Worm (Caenorhabditis elegans) whole organism, late embryonic: ENCODE measurements around the gene F25B4.8.

Experiments used
- C08G9.2 ChIP-seq: sonication (generic microtip); optimal IDR thresholded peaks from 2 replicates; lab custom pipeline; 2016; ENCODE audit warnings: mild to moderate bottlenecking, missing genetic modification characterization, moderate library complexity, missing compliant biosample characterization
- C38D4.7 ChIP-seq: fragments of 200-800 bp; sonication (Bioruptor generic); optimal IDR thresholded peaks from 2 replicates; lab custom pipeline; 2018; ENCODE audit warnings: mild to moderate bottlenecking, missing genetic modification characterization, moderate library complexity, missing compliant biosample characterization
- F13H6.1 ChIP-seq: sonication (generic microtip); optimal IDR thresholded peaks from 2 replicates; lab custom pipeline; 2016; ENCODE audit warnings: missing genetic modification characterization, missing compliant biosample characterization
- K02D7.2 ChIP-seq: sonication (generic microtip); optimal IDR thresholded peaks from 2 replicates; lab custom pipeline; 2017; ENCODE audit warnings: mild to moderate bottlenecking, missing genetic modification characterization, missing compliant biosample characterization
- T23F11.4 ChIP-seq: fragments of 200-800 bp; sonication (Bioruptor generic); optimal IDR thresholded peaks from 2 replicates; lab custom pipeline; 2018; ENCODE audit warnings: mild to moderate bottlenecking, missing genetic modification characterization, missing compliant biosample characterization
- Y22D7AL.16 ChIP-seq: sonication (generic microtip); optimal IDR thresholded peaks from 2 replicates; lab custom pipeline; 2016; ENCODE audit warnings: missing genetic modification characterization, missing compliant biosample characterization
- ama-1 ChIP-seq: fragments of 150-350 bp; optimal IDR thresholded peaks from 2 replicates; lab custom pipeline; 2014
- ceh-18 ChIP-seq: sonication (generic microtip); optimal IDR thresholded peaks from 2 replicates; lab custom pipeline; 2016; ENCODE audit warnings: missing genetic modification characterization, missing compliant biosample characterization
- ceh-22 ChIP-seq: sonication (generic microtip); optimal IDR thresholded peaks from 2 replicates; lab custom pipeline; 2017; ENCODE audit warnings: missing biosample characterization, missing genetic modification characterization
- ceh-24 ChIP-seq: sonication (generic microtip); optimal IDR thresholded peaks from 2 replicates; lab custom pipeline; 2016; ENCODE audit warnings: mild to moderate bottlenecking, missing genetic modification characterization, missing compliant biosample characterization
- ceh-45 ChIP-seq: fragments of 200-800 bp; sonication (Bioruptor generic); IDR thresholded peaks from 2 replicates; pipeline ENCODE4 v1.3.6; 2022; ENCODE audit warnings: missing genetic modification reagents, missing genetic modification characterization, missing compliant biosample characterization
- ceh-48 ChIP-seq: sonication (generic microtip); optimal IDR thresholded peaks from 2 replicates; lab custom pipeline; 2016; ENCODE audit warnings: missing genetic modification characterization, inconsistent platforms, missing compliant biosample characterization
- che-1 ChIP-seq: sonication (generic microtip); optimal IDR thresholded peaks from 2 replicates; lab custom pipeline; 2016; ENCODE audit warnings: mild to moderate bottlenecking, missing genetic modification characterization, missing compliant biosample characterization
- elt-2 ChIP-seq: sonication (generic microtip); optimal IDR thresholded peaks from 2 replicates; lab custom pipeline; 2016; ENCODE audit warnings: missing genetic modification reagents, missing genetic modification characterization, missing compliant biosample characterization
- ets-4 ChIP-seq: sonication (generic microtip); optimal IDR thresholded peaks from 2 replicates; lab custom pipeline; 2016; ENCODE audit warnings: missing genetic modification characterization, missing compliant biosample characterization
- fkh-10 ChIP-seq: fragments of 150-350 bp; optimal IDR thresholded peaks from 2 replicates; lab custom pipeline; 2014; ENCODE audit warnings: missing biosample characterization, missing genetic modification reagents, missing genetic modification characterization
- gmeb-2 ChIP-seq: sonication (generic microtip); optimal IDR thresholded peaks from 2 replicates; lab custom pipeline; 2016; ENCODE audit warnings: missing genetic modification characterization, inconsistent platforms, missing compliant biosample characterization
- hlh-13 ChIP-seq: fragments of 200-800 bp; sonication (Bioruptor generic); optimal IDR thresholded peaks from 2 replicates; lab custom pipeline; 2018; ENCODE audit warnings: mild to moderate bottlenecking, missing genetic modification characterization, missing compliant biosample characterization
- hlh-15 ChIP-seq: sonication (generic microtip); optimal IDR thresholded peaks from 2 replicates; lab custom pipeline; 2016; ENCODE audit warnings: missing genetic modification characterization, missing compliant biosample characterization
- hlh-30 ChIP-seq: sonication (generic microtip); optimal IDR thresholded peaks from 2 replicates; lab custom pipeline; 2017; ENCODE audit warnings: antibody characterized with exemption, missing genetic modification characterization, missing compliant biosample characterization; ENCODE audit not compliant: insufficient read depth
- hlh-8 ChIP-seq: sonication (generic microtip); optimal IDR thresholded peaks from 2 replicates; lab custom pipeline; 2016; ENCODE audit warnings: missing genotype, missing genetic modification characterization, missing compliant biosample characterization
- lin-11 ChIP-seq: fragments of 200-800 bp; sonication (Bioruptor generic); optimal IDR thresholded peaks from 2 replicates; lab custom pipeline; 2018; ENCODE audit warnings: mild to moderate bottlenecking, missing genetic modification characterization, missing compliant biosample characterization
- madf-2 ChIP-seq: sonication (generic microtip); optimal IDR thresholded peaks from 2 replicates; lab custom pipeline; 2017; ENCODE audit warnings: missing genetic modification characterization, missing compliant biosample characterization
- mec-3 ChIP-seq: sonication (generic microtip); optimal IDR thresholded peaks from 2 replicates; lab custom pipeline; 2016; ENCODE audit warnings: borderline replicate concordance, missing genetic modification characterization, missing compliant biosample characterization
- nhr-11 ChIP-seq: fragments of 150-350 bp; optimal IDR thresholded peaks from 2 replicates; lab custom pipeline; 2014; ENCODE audit warnings: missing biosample characterization, missing genetic modification characterization
- nhr-232 ChIP-seq: sonication (generic microtip); optimal IDR thresholded peaks from 2 replicates; lab custom pipeline; 2016; ENCODE audit warnings: missing genetic modification characterization, missing compliant biosample characterization
- npax-4 ChIP-seq: sonication (generic microtip); optimal IDR thresholded peaks from 2 replicates; lab custom pipeline; 2016; ENCODE audit warnings: missing genetic modification characterization, missing compliant biosample characterization
- odd-2 ChIP-seq: sonication (generic microtip); optimal IDR thresholded peaks from 2 replicates; lab custom pipeline; 2017; ENCODE audit warnings: antibody characterized with exemption, mild to moderate bottlenecking, missing genetic modification characterization, missing compliant biosample characterization
- pha-2 ChIP-seq: sonication (generic microtip); optimal IDR thresholded peaks from 2 replicates; lab custom pipeline; 2017; ENCODE audit warnings: mild to moderate bottlenecking, missing genetic modification characterization, missing compliant biosample characterization
- pqm-1 ChIP-seq: sonication (generic microtip); optimal IDR thresholded peaks from 2 replicates; lab custom pipeline; 2016; ENCODE audit warnings: missing genetic modification characterization, missing compliant biosample characterization
- ref-2 ChIP-seq: sonication (generic microtip); optimal IDR thresholded peaks from 2 replicates; lab custom pipeline; 2016; ENCODE audit warnings: missing genetic modification characterization, missing compliant biosample characterization
- rnt-1 ChIP-seq: sonication (generic microtip); optimal IDR thresholded peaks from 2 replicates; lab custom pipeline; 2016; ENCODE audit warnings: missing genetic modification characterization, missing compliant biosample characterization
- sdc-2 ChIP-seq: sonication (generic microtip); optimal IDR thresholded peaks from 2 replicates; lab custom pipeline; 2016; ENCODE audit warnings: missing genotype, missing genetic modification characterization, missing compliant biosample characterization
- sox-2 ChIP-seq: fragments of 200-800 bp; sonication (Bioruptor generic); IDR thresholded peaks from 2 replicates; pipeline ENCODE4 v1.3.6; 2022; ENCODE audit warnings: missing genetic modification reagents, missing genetic modification characterization, missing compliant biosample characterization
- tbx-7 ChIP-seq: sonication (generic microtip); optimal IDR thresholded peaks from 2 replicates; lab custom pipeline; 2016; ENCODE audit warnings: missing genotype, missing genetic modification characterization, missing compliant biosample characterization
- ttx-3 ChIP-seq: sonication (generic microtip); optimal IDR thresholded peaks from 2 replicates; lab custom pipeline; 2016; ENCODE audit warnings: missing genetic modification reagents, missing genetic modification characterization, missing compliant biosample characterization
- unc-3 ChIP-seq, 2 experiments: fragments of 200-800 bp in 1 of 2; sonication (Bioruptor generic) in 1 of 2; sonication (generic microtip) in 1 of 2; conservative IDR thresholded peaks in 1 of 2; optimal IDR thresholded peaks in 1 of 2; 2 replicates each; pipeline versions ENCODE4 v1.3.6 to Lab custom; 2016 to 2022; ENCODE audit warnings: missing compliant biosample characterization in 2 of 2, missing genetic modification characterization in 2 of 2, missing genetic modification reagents in 1 of 2
- unc-42 ChIP-seq: sonication (generic microtip); optimal IDR thresholded peaks from 2 replicates; lab custom pipeline; 2016; ENCODE audit warnings: missing genotype, missing genetic modification characterization, missing compliant biosample characterization
- unc-55 ChIP-seq: sonication (generic microtip); optimal IDR thresholded peaks from 2 replicates; lab custom pipeline; 2017; ENCODE audit warnings: missing biosample characterization, missing genetic modification reagents, missing genetic modification characterization
- unc-86 ChIP-seq: sonication (generic microtip); optimal IDR thresholded peaks from 2 replicates; lab custom pipeline; 2016; ENCODE audit warnings: missing genetic modification characterization, missing compliant biosample characterization
- zip-5 ChIP-seq: sonication (generic microtip); optimal IDR thresholded peaks from 2 replicates; lab custom pipeline; 2016; ENCODE audit warnings: missing genetic modification characterization, missing compliant biosample characterization

Gene F25B4.8

DNA sequence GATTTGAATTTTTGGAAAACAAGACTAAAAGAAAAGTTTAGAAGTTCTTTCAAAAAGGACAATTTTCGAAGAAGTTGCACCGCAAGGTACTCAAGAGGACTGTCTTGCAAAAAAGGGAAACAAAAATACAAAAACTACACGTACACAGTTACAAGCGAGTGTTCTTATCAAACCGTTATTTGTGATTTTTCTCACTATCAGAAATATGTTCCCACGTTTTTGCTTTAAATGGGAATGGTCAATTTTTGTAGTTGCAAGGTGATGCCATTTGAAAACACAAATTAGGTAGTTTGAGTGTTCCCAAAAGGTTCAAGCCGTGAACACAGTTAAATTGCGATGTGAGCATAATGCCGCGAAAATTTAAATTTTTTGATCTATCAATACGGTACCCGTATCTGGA lies 4.7 kb upstream of the F25B4.8 start:
- no peak for TF ChIP-seq unc-55 (GFP tag; lab: Kevin White, UChicago)
- TF ChIP-seq ceh-45 (GFP tag; lab: Robert Waterston, UW) = no peak
- no peak for TF ChIP-seq che-1 (tag; lab: Kevin White, UChicago)
- no peak for TF ChIP-seq odd-2 (tag; lab: Kevin White, UChicago)
- TF ChIP-seq hlh-13 = no peak

DNA sequence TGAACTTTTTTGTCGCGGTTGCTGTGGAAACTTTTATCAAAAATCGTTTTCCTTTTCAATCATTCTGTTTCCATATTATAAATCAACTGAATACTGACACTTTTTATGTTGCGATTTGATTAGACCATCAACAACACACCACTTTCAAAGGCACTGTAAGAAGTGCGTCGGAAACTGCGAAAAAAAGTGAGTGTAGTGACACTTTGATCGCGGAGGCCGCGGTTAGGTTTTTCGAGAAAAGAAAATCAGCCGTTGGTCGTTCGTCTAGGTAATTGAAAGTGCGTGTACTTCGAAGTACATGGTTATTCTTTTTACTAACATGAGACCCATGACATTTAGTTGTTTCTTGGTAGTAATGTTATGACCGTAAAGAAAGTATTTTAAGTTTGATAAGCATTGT lies 4.1 kb upstream of the F25B4.8 start:
- TF ChIP-seq hlh-15 (tag; lab: Kevin White, UChicago) = no peak
- TF ChIP-seq tbx-7 (tag; lab: Kevin White, UChicago) = no peak
- no peak for TF ChIP-seq F13H6.1 (tag; lab: Kevin White, UChicago)
- TF ChIP-seq nhr-11 (tag; lab: Kevin White, UChicago) = no peak
- no peak for TF ChIP-seq T23F11.4 (GFP tag; lab: Kevin White, UChicago)
- no peak for TF ChIP-seq ref-2 (tag; lab: Kevin White, UChicago)
- TF ChIP-seq C38D4.7 = no peak
- TF ChIP-seq ceh-18 (tag; lab: Kevin White, UChicago) = no peak
- no peak for TF ChIP-seq nhr-232 (tag; lab: Kevin White, UChicago)
- TF ChIP-seq C08G9.2 (tag; lab: Kevin White, UChicago) = no peak
- TF ChIP-seq odd-2 (tag; lab: Kevin White, UChicago) = no peak
- TF ChIP-seq unc-3 (GFP tag; conservative IDR thresholded peaks at IDR 0.05; lab: Robert Waterston, UW) = no peak
- no peak for TF ChIP-seq unc-3 (tag; optimal IDR thresholded peaks at IDR 0.05; lab: Kevin White, UChicago)
- no peak for TF ChIP-seq pha-2 (tag; lab: Kevin White, UChicago)
- TF ChIP-seq ceh-45 (GFP tag; lab: Robert Waterston, UW) = no peak
- TF ChIP-seq mec-3 (tag; lab: Kevin White, UChicago) = no peak

DNA sequence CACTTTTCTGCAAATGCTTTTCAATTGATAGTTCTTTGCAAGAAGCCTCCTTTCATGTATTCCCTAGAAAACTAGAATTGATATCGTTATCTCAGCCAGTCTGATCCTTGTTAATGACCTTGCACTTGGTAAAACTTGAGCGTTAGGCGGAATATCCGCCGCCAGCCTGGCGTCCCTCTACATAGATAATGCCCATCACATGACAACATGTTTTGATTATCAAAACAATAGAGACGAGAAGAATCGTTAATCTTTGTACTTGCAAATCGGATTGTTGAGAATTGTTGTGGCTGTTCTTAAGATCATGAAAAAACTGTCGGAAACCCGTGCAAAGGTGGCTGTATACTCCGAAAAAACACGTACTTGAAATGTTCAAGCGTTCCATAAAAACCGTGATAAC lies 2.1 kb upstream of the F25B4.8 start:
- no peak for TF ChIP-seq gmeb-2 (tag; lab: Kevin White, UChicago)
- no peak for TF ChIP-seq ceh-18 (tag; lab: Kevin White, UChicago)
- TF ChIP-seq ttx-3 (tag; lab: Kevin White, UChicago) = no peak
- no peak for TF ChIP-seq ceh-45 (GFP tag; lab: Robert Waterston, UW)
- no peak for TF ChIP-seq sdc-2 (tag; lab: Kevin White, UChicago)
- TF ChIP-seq hlh-13 = no peak
- no peak for TF ChIP-seq fkh-10 (GFP tag; lab: Kevin White, UChicago)
- no peak for TF ChIP-seq hlh-15 (tag; lab: Kevin White, UChicago)
- no peak for TF ChIP-seq Y22D7AL.16 (tag; lab: Kevin White, UChicago)
- no peak for TF ChIP-seq K02D7.2 (tag; lab: Kevin White, UChicago)
- TF ChIP-seq, all 69 proteins: peak for 0

DNA sequence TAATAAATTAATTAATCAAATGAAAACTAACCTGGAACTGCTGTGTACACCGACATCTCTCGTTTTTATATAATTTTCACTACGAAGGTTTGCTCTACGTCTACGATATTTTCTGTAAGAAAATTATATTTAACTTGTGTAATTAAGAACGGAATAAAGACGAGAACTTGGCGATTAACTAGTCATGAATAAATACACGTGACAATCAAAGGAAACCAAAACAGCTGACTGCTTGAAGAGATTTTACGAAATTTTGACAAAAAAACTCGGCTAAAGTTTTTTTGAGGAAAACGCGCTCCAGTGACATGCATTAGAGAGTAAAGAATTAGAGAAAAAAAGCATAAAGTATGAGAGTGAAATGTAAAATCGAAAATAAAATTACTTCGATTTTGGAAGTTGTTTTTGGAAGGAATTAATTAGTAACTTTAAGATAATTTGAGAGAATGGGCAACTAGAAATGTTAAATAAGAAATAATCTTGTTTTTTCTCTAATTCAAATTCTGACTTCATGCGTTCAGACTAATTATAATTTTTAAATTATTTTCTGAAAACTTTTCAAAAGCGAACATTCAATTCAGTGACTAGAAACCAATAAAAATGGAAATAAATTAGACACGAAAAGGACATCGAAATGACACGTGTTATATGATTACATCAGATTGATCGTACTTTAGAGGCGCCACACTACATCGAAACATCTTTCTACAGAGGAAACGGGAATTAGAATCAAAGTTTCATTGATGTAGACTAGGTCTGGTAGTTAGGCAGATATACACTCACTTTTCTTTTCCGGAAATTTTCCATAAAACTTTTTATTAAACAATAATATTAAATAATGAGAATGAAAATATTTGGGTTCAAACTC lies 4.2 kb downstream of the F25B4.8 start, which contains the start of gene F25B4.7:
Gene F25B4.7 (minus strand): TSS at position 112 of the 865 bp plus-strand sequence.
- TF ChIP-seq zip-5 (tag; lab: Kevin White, UChicago) = no peak
- peak; percentile 11 for TF ChIP-seq unc-42 (tag; lab: Kevin White, UChicago)

DNA sequence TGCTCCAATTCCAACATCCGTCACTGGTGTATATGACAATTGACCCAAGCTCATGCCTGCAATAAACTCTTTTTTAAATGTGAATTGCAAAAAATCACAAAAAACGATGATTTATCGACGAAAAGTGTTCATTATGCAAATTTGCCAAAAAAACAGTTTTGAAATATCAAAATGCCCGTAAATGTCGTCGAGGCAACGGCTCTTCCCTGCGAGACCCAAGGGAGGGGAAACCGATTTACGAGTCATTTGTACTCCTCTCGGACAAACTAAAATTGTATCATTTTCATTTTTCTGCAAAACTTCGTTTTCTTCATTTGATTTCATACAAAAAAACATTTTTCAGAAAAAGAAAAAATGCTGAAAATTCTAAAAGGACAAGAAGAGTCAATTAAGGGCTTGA lies 7.0 kb downstream of the F25B4.8 start, which contains the start of the genes hmgs-1 and F25B4.4:
Gene hmgs-1 (minus strand): TSS at position 56 of the 400 bp plus-strand sequence.
Gene F25B4.4 (plus strand): TSS at position 340 of the 400 bp plus-strand sequence.
- TF ChIP-seq ceh-48 (tag; lab: Kevin White, UChicago) = no peak
- no peak for TF ChIP-seq ceh-24 (tag; lab: Kevin White, UChicago)
- no peak for TF ChIP-seq C08G9.2 (tag; lab: Kevin White, UChicago)
- no peak for TF ChIP-seq mec-3 (tag; lab: Kevin White, UChicago)
- no peak for TF ChIP-seq hlh-13
- TF ChIP-seq elt-2 (tag; lab: Kevin White, UChicago) = peak; percentile 23
- no peak for TF ChIP-seq sox-2 (GFP tag; lab: Robert Waterston, UW)
- TF ChIP-seq hlh-30 (tag; lab: Kevin White, UChicago) = peak; percentile 13
- no peak for TF ChIP-seq ets-4 (tag; lab: Kevin White, UChicago)
- no peak for TF ChIP-seq F13H6.1 (tag; lab: Kevin White, UChicago)
- TF ChIP-seq hlh-8 (tag; lab: Kevin White, UChicago) = no peak
- TF ChIP-seq lin-11 (tag; lab: Kevin White, UChicago) = no peak
- no peak for TF ChIP-seq pqm-1 (tag; lab: Kevin White, UChicago)
- no peak for TF ChIP-seq che-1 (tag; lab: Kevin White, UChicago)
- no peak for TF ChIP-seq npax-4 (tag; lab: Kevin White, UChicago)
- no peak for TF ChIP-seq ceh-22 (tag; lab: Kevin White, UChicago)
- TF ChIP-seq rnt-1 = peak; percentile 69
- no peak for TF ChIP-seq T23F11.4 (GFP tag; lab: Kevin White, UChicago)
- no peak for TF ChIP-seq fkh-10 (GFP tag; lab: Kevin White, UChicago)
- TF ChIP-seq madf-2 = no peak
- no peak for TF ChIP-seq ama-1 (lab: Kevin White, UChicago)
- peak; percentile 41 for TF ChIP-seq unc-86 (tag; lab: Kevin White, UChicago)
- peak; percentile 83 for TF ChIP-seq unc-42 (tag; lab: Kevin White, UChicago)
